Fruit fly (Drosophila melanogaster) whole organism, pupa: Measurements from ENCODE around the gene Usp5.

Experiments
- CG10348 ChIP-seq: fragments of 200-800 bp; sonication (Bioruptor generic); IDR thresholded peaks from 2 replicates; pipeline ENCODE4 v1.3.6; 2022; ENCODE audit warnings: missing biosample characterization, missing genetic modification characterization
- CG17806 ChIP-seq: fragments of 200-800 bp; sonication (Bioruptor generic); optimal IDR thresholded peaks from 2 replicates; lab custom pipeline; 2018; ENCODE audit warnings: missing biosample characterization, mild to moderate bottlenecking, missing genetic modification characterization, moderate library complexity
- CG34367 ChIP-seq: fragments of 200-800 bp; sonication (Bioruptor generic); optimal IDR thresholded peaks from 2 replicates; lab custom pipeline; 2018; ENCODE audit warnings: missing biosample characterization, mild to moderate bottlenecking, missing genetic modification characterization
- Pif1B ChIP-seq: fragments of 200-800 bp; sonication (Bioruptor generic); optimal IDR thresholded peaks from 3 replicates; lab custom pipeline; 2016; ENCODE audit warnings: missing biosample characterization, missing genetic modification characterization
- Snoo ChIP-seq: fragments of 200-800 bp; sonication (Bioruptor generic); optimal IDR thresholded peaks from 3 replicates; lab custom pipeline; 2017; ENCODE audit warnings: missing biosample characterization, mild to moderate bottlenecking, missing genetic modification characterization, inconsistent platforms

DNA sequence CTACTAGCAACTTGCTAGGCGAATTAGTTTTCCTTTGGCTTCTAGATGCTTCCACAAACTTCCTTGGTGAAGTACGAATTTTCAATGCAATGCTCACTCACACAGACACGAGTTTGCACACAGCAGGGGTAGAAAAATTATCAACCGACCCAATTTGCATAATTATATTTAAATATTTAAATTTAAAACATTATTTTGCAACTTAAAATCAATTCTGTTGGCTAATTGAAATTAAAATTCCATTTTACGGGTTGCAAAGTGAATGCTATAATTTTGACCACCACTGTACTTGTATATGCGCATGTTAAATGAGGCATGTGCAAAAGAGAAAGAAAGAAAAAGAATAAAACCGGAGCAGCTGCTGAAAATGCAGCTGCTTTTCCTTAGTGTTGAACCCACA lies 45.9 kb upstream of the Usp5 start:
- TF ChIP-seq Pif1B (GFP tag; lab: Kevin White, UChicago) (peak; percentile 98), CG17806 (peak; percentile 96), Snoo (peak; percentile 94), CG10348 (peak; percentile 84), CG34367 (tag; lab: Kevin White, UChicago) (peak; percentile 96)
